Worm (Caenorhabditis elegans) whole organism, L4 larva: Measurements from ENCODE around the gene lin-40.

Experiments used
- D1046.2 ChIP-seq: fragments of 200-800 bp; sonication (Bioruptor generic); IDR thresholded peaks from 2 replicates; pipeline ENCODE4 v1.3.6; 2022; ENCODE audit warnings: missing genetic modification characterization, missing compliant biosample characterization
- F49E8.2 ChIP-seq: sonication (generic microtip); optimal IDR thresholded peaks from 2 replicates; lab custom pipeline; 2016; ENCODE audit warnings: missing compliant biosample characterization, mild to moderate bottlenecking, missing genetic modification characterization, borderline replicate concordance
- T20F7.1 ChIP-seq: fragments of 200-800 bp; sonication (Bioruptor generic); optimal IDR thresholded peaks from 2 replicates; lab custom pipeline; 2018; ENCODE audit warnings: mild to moderate bottlenecking, missing genetic modification characterization, missing compliant biosample characterization
- T26A8.4 ChIP-seq: fragments of 200-800 bp; sonication (Bioruptor generic); IDR thresholded peaks from 2 replicates; pipeline ENCODE4 v1.3.6; 2022; ENCODE audit warnings: missing genetic modification characterization, missing compliant biosample characterization
- ZK337.2 ChIP-seq: fragments of 200-800 bp; sonication (Bioruptor generic); IDR thresholded peaks from 2 replicates; pipeline ENCODE4 v1.3.6; 2022; ENCODE audit warnings: missing genetic modification reagents, missing genetic modification characterization, missing compliant biosample characterization
- ZK546.5 ChIP-seq, 2 experiments: sonication (generic microtip); optimal IDR thresholded peaks; 2 replicates each; lab custom pipeline; 2017; ENCODE audit warnings: missing biosample characterization in 2 of 2, missing genetic modification characterization in 2 of 2
- aha-1 ChIP-seq: fragments of 150-350 bp; peaks from one replicate; lab custom pipeline; 2014; ENCODE audit warnings: missing biosample characterization, missing genetic modification characterization
- aly-2 ChIP-seq: sonication (generic microtip); optimal IDR thresholded peaks from 2 replicates; lab custom pipeline; 2018; ENCODE audit warnings: missing biosample characterization, missing genetic modification characterization
- arid-1 ChIP-seq: fragments of 200-800 bp; sonication (Bioruptor generic); conservative IDR thresholded peaks from 2 replicates; pipeline ENCODE4 v1.3.6; 2022; ENCODE audit warnings: missing genetic modification reagents, missing genetic modification characterization, missing compliant biosample characterization
- ceh-20 ChIP-seq: fragments of 200-800 bp; sonication (Bioruptor generic); IDR thresholded peaks from 2 replicates; pipeline ENCODE4 v1.3.6; 2022; ENCODE audit warnings: missing genetic modification reagents, missing genetic modification characterization, missing compliant biosample characterization
- ceh-28 ChIP-seq: fragments of 150-350 bp; optimal IDR thresholded peaks from 2 replicates; lab custom pipeline; 2014; ENCODE audit warnings: missing biosample characterization, missing genetic modification reagents, missing genetic modification characterization
- ces-1 ChIP-seq: fragments of 150-350 bp; sonication (generic microtip); optimal IDR thresholded peaks from 4 replicates; lab custom pipeline; 2014; ENCODE audit warnings: missing biosample characterization, missing genetic modification reagents, missing genetic modification characterization
- cey-2 ChIP-seq: sonication (generic microtip); optimal IDR thresholded peaks from 3 replicates; lab custom pipeline; 2017; ENCODE audit warnings: missing genetic modification characterization, mild to moderate bottlenecking, missing compliant biosample characterization, antibody characterized with exemption, borderline replicate concordance; ENCODE audit not compliant: insufficient read depth
- ctbp-1 ChIP-seq: fragments of 200-800 bp; sonication (Bioruptor generic); IDR thresholded peaks from 2 replicates; pipeline ENCODE4 v1.3.6; 2022; ENCODE audit warnings: missing genetic modification reagents, missing genetic modification characterization, missing compliant biosample characterization
- daf-12 ChIP-seq: fragments of 150-350 bp; optimal IDR thresholded peaks from 2 replicates; lab custom pipeline; 2014; ENCODE audit warnings: missing biosample characterization, missing genetic modification reagents, missing genetic modification characterization
- daf-19 ChIP-seq: fragments of 200-800 bp; sonication (Bioruptor generic); conservative IDR thresholded peaks from 2 replicates; pipeline ENCODE4 v1.3.6; 2022; ENCODE audit warnings: missing genetic modification characterization, missing compliant biosample characterization
- dmd-6 ChIP-seq: fragments of 200-800 bp; sonication (Bioruptor generic); IDR thresholded peaks from 2 replicates; pipeline ENCODE4 v1.3.6; 2022; ENCODE audit warnings: missing genetic modification reagents, missing genetic modification characterization, missing compliant biosample characterization
- dpl-1 ChIP-seq: fragments of 150-350 bp; optimal IDR thresholded peaks from 2 replicates; lab custom pipeline; 2014; ENCODE audit warnings: missing biosample characterization, missing genetic modification reagents, missing genetic modification characterization
- duxl-1 ChIP-seq: sonication (generic microtip); optimal IDR thresholded peaks from 2 replicates; lab custom pipeline; 2016; ENCODE audit warnings: mild to moderate bottlenecking, missing genetic modification characterization, moderate library complexity, missing compliant biosample characterization; ENCODE audit not compliant: poor library complexity
- dve-1 ChIP-seq: sonication (generic microtip); optimal IDR thresholded peaks from 2 replicates; lab custom pipeline; 2017; ENCODE audit warnings: antibody characterized with exemption, mild to moderate bottlenecking, missing genetic modification characterization, missing compliant biosample characterization; ENCODE audit not compliant: insufficient read depth
- egl-27 ChIP-seq: sonication (generic microtip); optimal IDR thresholded peaks from 3 replicates; lab custom pipeline; 2017; ENCODE audit warnings: missing biosample characterization, missing genetic modification reagents, missing genetic modification characterization
- hlh-11 ChIP-seq: fragments of 200-800 bp; sonication (Bioruptor generic); optimal IDR thresholded peaks from 2 replicates; lab custom pipeline; 2018; ENCODE audit warnings: mild to moderate bottlenecking, missing genetic modification characterization, missing compliant biosample characterization
- hmg-1.1 ChIP-seq: fragments of 200-800 bp; sonication (Bioruptor generic); IDR thresholded peaks from 2 replicates; pipeline ENCODE4 v1.3.6; 2022; ENCODE audit warnings: missing genetic modification reagents, missing genetic modification characterization, missing compliant biosample characterization
- jun-1 ChIP-seq: fragments of 150-350 bp; optimal IDR thresholded peaks from 2 replicates; lab custom pipeline; 2014; ENCODE audit warnings: missing biosample characterization, missing genetic modification reagents, missing genetic modification characterization
- lin-1 ChIP-seq: fragments of 200-800 bp; sonication (Bioruptor generic); IDR thresholded peaks from 2 replicates; pipeline ENCODE4 v1.3.6; 2022; ENCODE audit warnings: missing genetic modification reagents, missing genetic modification characterization, missing compliant biosample characterization
- lin-13 ChIP-seq: fragments of 150-350 bp; optimal IDR thresholded peaks from 2 replicates; lab custom pipeline; 2014; ENCODE audit warnings: missing biosample characterization, missing genetic modification reagents, missing genetic modification characterization
- lin-39 ChIP-seq: fragments of 150-350 bp; optimal IDR thresholded peaks from 2 replicates; lab custom pipeline; 2014; ENCODE audit warnings: missing biosample characterization, missing genetic modification reagents, missing genetic modification characterization
- lir-3 ChIP-seq: sonication (generic microtip); optimal IDR thresholded peaks from 2 replicates; lab custom pipeline; 2016; ENCODE audit warnings: mild to moderate bottlenecking, missing genetic modification characterization, missing compliant biosample characterization
- lsy-2 ChIP-seq, 2 experiments: fragments of 150-350 bp in 1 of 2; sonication (generic microtip) in 1 of 2; optimal IDR thresholded peaks; 2 replicates each; lab custom pipeline; 2014 to 2017; ENCODE audit warnings: missing biosample characterization in 2 of 2, missing genetic modification characterization in 2 of 2
- madf-9 ChIP-seq: fragments of 200-800 bp; sonication (Bioruptor generic); conservative IDR thresholded peaks from 2 replicates; pipeline ENCODE4 v1.3.6; 2022; ENCODE audit warnings: missing genetic modification reagents, missing genetic modification characterization, missing compliant biosample characterization
- mdl-1 ChIP-seq, 2 experiments: fragments of 150-350 bp in 1 of 2; sonication (generic microtip) in 1 of 2; optimal IDR thresholded peaks; 2 replicates each; lab custom pipeline; 2014 to 2017; ENCODE audit warnings: missing biosample characterization in 2 of 2, missing genetic modification characterization in 2 of 2
- mxl-2 ChIP-seq: fragments of 200-800 bp; sonication (Bioruptor generic); conservative IDR thresholded peaks from 2 replicates; pipeline ENCODE4 v1.3.6; 2022; ENCODE audit warnings: missing genetic modification reagents, missing genetic modification characterization, missing compliant biosample characterization
- nhr-102 ChIP-seq: sonication (generic microtip); optimal IDR thresholded peaks from 2 replicates; lab custom pipeline; 2016; ENCODE audit warnings: mild to moderate bottlenecking, missing genetic modification characterization, moderate library complexity, missing compliant biosample characterization
- nhr-11 ChIP-seq: fragments of 150-350 bp; optimal IDR thresholded peaks from 2 replicates; lab custom pipeline; 2014; ENCODE audit warnings: missing biosample characterization, missing genetic modification characterization
- nhr-25 ChIP-seq: sonication (generic microtip); optimal IDR thresholded peaks from 2 replicates; lab custom pipeline; 2017; ENCODE audit warnings: missing genetic modification characterization, mild to moderate bottlenecking, missing compliant biosample characterization, antibody characterized with exemption, moderate library complexity, borderline replicate concordance; ENCODE audit not compliant: insufficient read depth
- nhr-41 ChIP-seq: fragments of 200-800 bp; sonication (Bioruptor generic); IDR thresholded peaks from 2 replicates; pipeline ENCODE4 v1.3.6; 2022; ENCODE audit warnings: missing genetic modification reagents, missing genetic modification characterization, missing compliant biosample characterization
- nhr-42 ChIP-seq: fragments of 200-800 bp; sonication (Bioruptor generic); IDR thresholded peaks from 2 replicates; pipeline ENCODE4 v1.3.6; 2022; ENCODE audit warnings: missing genetic modification characterization, missing compliant biosample characterization
- nhr-76 ChIP-seq: fragments of 150-350 bp; optimal IDR thresholded peaks from 2 replicates; lab custom pipeline; 2014; ENCODE audit warnings: missing biosample characterization, missing genetic modification characterization
- nhr-77 ChIP-seq: fragments of 150-350 bp; optimal IDR thresholded peaks from 2 replicates; lab custom pipeline; 2014; ENCODE audit warnings: missing biosample characterization, missing genetic modification characterization
- pha-4 ChIP-seq, 2 experiments: fragments of 150-350 bp in 1 of 2; fragments of 200-800 bp in 1 of 2; sonication (Bioruptor generic) in 1 of 2; IDR thresholded peaks in 1 of 2; optimal IDR thresholded peaks in 1 of 2; 2 replicates each; pipeline versions ENCODE4 v1.3.6 to Lab custom; 2014 to 2022; ENCODE audit warnings: missing genetic modification characterization in 2 of 2, missing genetic modification reagents in 2 of 2, missing biosample characterization in 1 of 2, missing compliant biosample characterization in 1 of 2
- pqm-1 ChIP-seq: sonication (generic microtip); optimal IDR thresholded peaks from 2 replicates; lab custom pipeline; 2017; ENCODE audit warnings: missing biosample characterization, missing genetic modification characterization
- rbr-2 ChIP-seq: sonication (generic microtip); optimal IDR thresholded peaks from 2 replicates; lab custom pipeline; 2016; ENCODE audit warnings: missing genotype, missing genetic modification characterization, missing compliant biosample characterization
- sdz-12 ChIP-seq: fragments of 200-800 bp; sonication (Bioruptor generic); optimal IDR thresholded peaks from 2 replicates; lab custom pipeline; 2018; ENCODE audit warnings: mild to moderate bottlenecking, missing genetic modification characterization, missing compliant biosample characterization
- skn-1 ChIP-seq: fragments of 150-350 bp; optimal IDR thresholded peaks from 2 replicates; lab custom pipeline; 2014; ENCODE audit warnings: missing biosample characterization, missing genetic modification characterization
- snpc-1.2 ChIP-seq: fragments of 200-800 bp; sonication (Bioruptor generic); IDR thresholded peaks from 2 replicates; pipeline ENCODE4 v1.3.6; 2022; ENCODE audit warnings: missing genetic modification reagents, missing genetic modification characterization, missing compliant biosample characterization
- spr-1 ChIP-seq: sonication (generic microtip); optimal IDR thresholded peaks from 2 replicates; lab custom pipeline; 2016; ENCODE audit warnings: mild to moderate bottlenecking, missing genetic modification characterization, missing compliant biosample characterization
- unc-39 ChIP-seq: sonication (generic microtip); optimal IDR thresholded peaks from 2 replicates; lab custom pipeline; 2017; ENCODE audit warnings: missing biosample characterization, missing genetic modification characterization
- zag-1 ChIP-seq: fragments of 150-350 bp; optimal IDR thresholded peaks from 2 replicates; lab custom pipeline; 2014; ENCODE audit warnings: missing biosample characterization, missing genetic modification characterization
- zfp-2 ChIP-seq: sonication (generic microtip); optimal IDR thresholded peaks from 2 replicates; lab custom pipeline; 2016; ENCODE audit warnings: mild to moderate bottlenecking, missing genetic modification characterization, missing compliant biosample characterization
- zfp-3 ChIP-seq: fragments of 200-800 bp; sonication (Bioruptor generic); conservative IDR thresholded peaks from 2 replicates; pipeline ENCODE4 v1.3.6; 2022; ENCODE audit warnings: missing genetic modification reagents, missing genetic modification characterization, missing compliant biosample characterization

The lin-40 gene

ce11 chrV:3685790-3686208 is 19.0 kb upstream of the lin-40 start, which contains the start of gene W08A12.2 (continued):
- no peak; the same call in 1 of the 2 replicates for TF ChIP-seq madf-9 (GFP tag; lab: Robert Waterston, UW)
- 0 out of 2 replicates have a peak, but pooled peaks have one; percentile 39 for TF ChIP-seq snpc-1.2
- TF ChIP-seq hlh-11: peak; percentile 66
- TF ChIP-seq nhr-25 (tag; lab: Kevin White, UChicago): no peak
- no peak for TF ChIP-seq dve-1 (tag; lab: Kevin White, UChicago)
- no peak for TF ChIP-seq dpl-1 (GFP tag; lab: Kevin White, UChicago)
- TF ChIP-seq unc-39 (tag; lab: Kevin White, UChicago): no peak
- no peak for TF ChIP-seq lir-3 (tag; lab: Kevin White, UChicago)
- peak; percentile 25; the same call in 1 of the 2 replicates for TF ChIP-seq dmd-6 (GFP tag; lab: Robert Waterston, UW)
- TF ChIP-seq zag-1: no peak
- TF ChIP-seq jun-1 (tag; lab: Kevin White, UChicago): no peak
- TF ChIP-seq lsy-2 (tag; optimal IDR thresholded peaks at IDR 0.05; lab: Kevin White, UChicago): no peak
- TF ChIP-seq ces-1 (GFP tag; lab: Kevin White, UChicago): no peak
- TF ChIP-seq pqm-1 (tag; lab: Kevin White, UChicago): no peak
- no peak for TF ChIP-seq ctbp-1 (GFP tag; lab: Robert Waterston, UW)
- peak; percentile 29 for TF ChIP-seq aha-1 (tag; lab: Kevin White, UChicago)
- no peak for TF ChIP-seq ZK546.5 (tag; optimal IDR thresholded peaks at IDR 0.05; lab: Kevin White, UChicago)
- TF ChIP-seq lin-39: no peak
- no peak for TF ChIP-seq rbr-2 (tag; lab: Kevin White, UChicago)
- no peak for TF ChIP-seq skn-1 (tag; lab: Kevin White, UChicago)
- 0 out of 2 replicates have a peak, but pooled peaks have one; percentile 18 for TF ChIP-seq hmg-1.1 (GFP tag; lab: Robert Waterston, UW)
- peak; percentile 62; the same call in 1 of the 2 replicates for TF ChIP-seq D1046.2 (GFP tag; lab: Robert Waterston, UW)
- peak; percentile 12 for TF ChIP-seq duxl-1 (tag; lab: Kevin White, UChicago)
- no peak for TF ChIP-seq egl-27
- TF ChIP-seq sdz-12 (GFP tag; lab: Kevin White, UChicago): no peak
- TF ChIP-seq ceh-20 (GFP tag; lab: Robert Waterston, UW): no peak
- TF ChIP-seq spr-1 (tag; lab: Kevin White, UChicago): no peak
- TF ChIP-seq nhr-77: no peak
- peak; percentile 49; the same call in 1 of the 2 replicates for TF ChIP-seq arid-1
- no peak for TF ChIP-seq ZK337.2 (GFP tag; lab: Robert Waterston, UW)
- no peak for TF ChIP-seq T20F7.1 (GFP tag; lab: Kevin White, UChicago)
- TF ChIP-seq nhr-41: peak; percentile 74; the same call in 1 of the 2 replicates
- peak; percentile 36 for TF ChIP-seq zfp-3 (GFP tag; lab: Robert Waterston, UW)
- TF ChIP-seq mdl-1 (tag; optimal IDR thresholded peaks at IDR 0.05; lab: Kevin White, UChicago): no peak
- no peak for TF ChIP-seq nhr-11 (tag; lab: Kevin White, UChicago)
- TF ChIP-seq ceh-28 (tag; lab: Kevin White, UChicago): no peak
- no peak for TF ChIP-seq T26A8.4
- no peak for TF ChIP-seq nhr-42 (GFP tag; lab: Robert Waterston, UW)
- no peak for TF ChIP-seq aly-2
- TF ChIP-seq pha-4 (GFP tag; IDR thresholded peaks at IDR 0.05; lab: Robert Waterston, UW): peak; percentile 83; the same call in 1 of the 2 replicates
- TF ChIP-seq pha-4 (tag; optimal IDR thresholded peaks at IDR 0.05; lab: Kevin White, UChicago): no peak
- no peak for TF ChIP-seq mxl-2
- TF ChIP-seq lin-1 (GFP tag; lab: Robert Waterston, UW): no peak
- TF ChIP-seq nhr-102: no peak
- no peak for TF ChIP-seq zfp-2 (tag; lab: Kevin White, UChicago)
- no peak for TF ChIP-seq cey-2 (tag; lab: Kevin White, UChicago)
- TF ChIP-seq F49E8.2 (tag; lab: Kevin White, UChicago): no peak
- TF ChIP-seq nhr-76 (tag; lab: Kevin White, UChicago): no peak
- no peak for TF ChIP-seq lin-13 (GFP tag; lab: Kevin White, UChicago)
- no peak for TF ChIP-seq daf-12 (tag; lab: Kevin White, UChicago)
- TF ChIP-seq daf-19 (GFP tag; lab: Robert Waterston, UW): no peak
